1 worm cellular context compared by ENCODE assay signal in genomic region chrII:11979449-11980095, ce11.
TF ChIP-seq lines count a peak whose summit lies in the region.

Gene ash-2 (plus strand): TSS chrII:11979838.
Gene Y17G7B.20 (minus strand): TSS chrII:11979844.

TF ChIP-seq in whole organism, L4 larva, 104 proteins besides CTCF, POLR2A, EP300 and RAD21 (continued from another document):
- no peak for TF ChIP-seq nhr-25 (tag; optimal IDR thresholded peaks at IDR 0.05; lab: Kevin White, UChicago; ENCODE audit: borderline replicate concordance, insufficient read depth)
- TF ChIP-seq Y48G9A.11 (GFP tag; IDR thresholded peaks at IDR 0.05; lab: Robert Waterston, UW) = no peak
- no peak for TF ChIP-seq madf-5 (GFP tag; IDR thresholded peaks at IDR 0.05; lab: Robert Waterston, UW)
- no peak for TF ChIP-seq gei-8 (GFP tag; optimal IDR thresholded peaks at IDR 0.05; lab: Kevin White, UChicago)
- TF ChIP-seq T20F7.1 (GFP tag; optimal IDR thresholded peaks at IDR 0.05; lab: Kevin White, UChicago) = no peak
- TF ChIP-seq nhr-6 (tag; optimal IDR thresholded peaks at IDR 0.05; lab: Kevin White, UChicago) = no peak
- TF ChIP-seq tag-97 (GFP tag; IDR thresholded peaks at IDR 0.05; lab: Robert Waterston, UW) = no peak
- TF ChIP-seq dmd-9 (GFP tag; IDR thresholded peaks at IDR 0.05; lab: Robert Waterston, UW) = no peak
- TF ChIP-seq php-3 (GFP tag; IDR thresholded peaks at IDR 0.05; lab: Robert Waterston, UW) = no peak
- no peak for TF ChIP-seq dmd-8 (GFP tag; IDR thresholded peaks at IDR 0.05; lab: Robert Waterston, UW)
